Worm (Caenorhabditis elegans): ENCODE data around the gene egl-10.

The egl-10 gene

DNA sequence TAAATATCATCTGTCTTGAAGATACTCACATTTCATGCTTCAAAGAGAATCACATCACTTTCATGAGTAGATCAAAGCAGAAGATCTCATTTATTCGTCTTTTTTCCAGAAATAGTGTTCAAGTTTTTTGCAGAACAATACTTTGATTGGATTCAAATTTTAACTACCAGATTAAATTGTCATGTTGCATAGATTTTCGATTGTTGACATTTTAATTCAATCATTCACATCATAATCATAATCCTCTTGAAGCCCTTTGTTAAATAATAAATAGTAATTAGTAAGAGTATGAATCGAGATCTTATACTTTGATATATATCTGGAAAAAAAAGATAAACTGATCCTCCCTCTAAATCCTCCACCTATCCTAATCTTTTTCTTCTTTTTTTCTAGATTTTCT is 35.0 kb downstream of the egl-10 start:
- no peak for TF ChIP-seq tab-1 (GFP tag; IDR thresholded peaks at IDR 0.05)
- no peak for TF ChIP-seq med-1 (GFP tag; optimal IDR thresholded peaks at IDR 0.05; ENCODE audit: insufficient read depth)
- no peak for TF ChIP-seq ztf-23 (GFP tag; IDR thresholded peaks at IDR 0.05)
- no peak for TF ChIP-seq ref-1 (GFP tag; conservative IDR thresholded peaks at IDR 0.05)
- no peak for TF ChIP-seq T22C8.4 (GFP tag; IDR thresholded peaks at IDR 0.05)
- TF ChIP-seq ztf-29 (GFP tag; IDR thresholded peaks at IDR 0.05), result no peak
- TF ChIP-seq klf-2 (GFP tag; conservative IDR thresholded peaks at IDR 0.05), result no peak
- no peak for TF ChIP-seq cog-1 (tag; optimal IDR thresholded peaks at IDR 0.05)

DNA sequence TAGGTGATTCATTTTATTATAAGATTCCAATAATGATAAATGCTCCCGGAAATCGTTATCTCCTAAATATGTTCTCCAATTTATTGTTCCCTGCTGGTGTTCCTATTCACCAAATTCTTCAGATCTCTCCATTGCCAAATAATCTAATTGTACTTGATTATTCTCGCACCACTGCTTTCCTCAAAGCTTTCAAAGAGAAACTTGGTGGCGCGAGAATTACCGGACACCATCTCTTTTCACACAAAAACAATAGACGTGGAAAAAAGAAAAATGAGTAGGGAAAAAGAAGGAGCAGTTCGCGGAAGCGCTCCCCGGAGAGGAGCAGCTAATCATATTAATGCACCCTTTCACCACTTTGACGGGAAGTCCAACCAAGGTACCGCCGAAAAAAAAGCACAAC is 41.4 kb downstream of the egl-10 start:
- TF ChIP-seq ref-1 (GFP tag; conservative IDR thresholded peaks at IDR 0.05) (no peak), med-1 (GFP tag; optimal IDR thresholded peaks at IDR 0.05; ENCODE audit: insufficient read depth) (no peak), flt-1 (GFP tag; IDR thresholded peaks at IDR 0.05) (no peak), tab-1 (GFP tag; IDR thresholded peaks at IDR 0.05) (no peak), ztf-23 (GFP tag; IDR thresholded peaks at IDR 0.05) (no peak), klf-2 (GFP tag; conservative IDR thresholded peaks at IDR 0.05) (no peak), cog-1 (tag; optimal IDR thresholded peaks at IDR 0.05) (no peak), ztf-29 (GFP tag; IDR thresholded peaks at IDR 0.05) (no peak), T22C8.4 (GFP tag; IDR thresholded peaks at IDR 0.05) (no peak)

ce11 chrV:12420843-12421242 is 42.0 kb downstream of the egl-10 start, which contains the start of gene C54D10.4:
Gene C54D10.4, minus strand, starts transcription at chrV:12420943.
- no peak for TF ChIP-seq ref-1 (GFP tag; conservative IDR thresholded peaks at IDR 0.05)
- no peak for TF ChIP-seq cog-1 (tag; optimal IDR thresholded peaks at IDR 0.05)
- no peak for TF ChIP-seq flt-1 (GFP tag; IDR thresholded peaks at IDR 0.05)
- TF ChIP-seq med-1 (GFP tag; optimal IDR thresholded peaks at IDR 0.05; ENCODE audit: insufficient read depth), result no peak
- no peak for TF ChIP-seq tab-1 (GFP tag; IDR thresholded peaks at IDR 0.05)
- no peak for TF ChIP-seq T22C8.4 (GFP tag; IDR thresholded peaks at IDR 0.05)
- no peak for TF ChIP-seq ztf-29 (GFP tag; IDR thresholded peaks at IDR 0.05)
- no peak for TF ChIP-seq ztf-23 (GFP tag; IDR thresholded peaks at IDR 0.05)
- no peak for TF ChIP-seq klf-2 (GFP tag; conservative IDR thresholded peaks at IDR 0.05)

- no peak for TF ChIP-seq klf-2 (GFP tag; conservative IDR thresholded peaks at IDR 0.05)
- no peak for TF ChIP-seq tab-1 (GFP tag; IDR thresholded peaks at IDR 0.05)
- TF ChIP-seq ztf-23 (GFP tag; IDR thresholded peaks at IDR 0.05), result no peak
- no peak for TF ChIP-seq med-1 (GFP tag; optimal IDR thresholded peaks at IDR 0.05; ENCODE audit: insufficient read depth)
- no peak for TF ChIP-seq cog-1 (tag; optimal IDR thresholded peaks at IDR 0.05)
- no peak for TF ChIP-seq T22C8.4 (GFP tag; IDR thresholded peaks at IDR 0.05)
- TF ChIP-seq ztf-29 (GFP tag; IDR thresholded peaks at IDR 0.05), result no peak
- TF ChIP-seq flt-1 (GFP tag; IDR thresholded peaks at IDR 0.05), result no peak
- no peak for TF ChIP-seq ref-1 (GFP tag; conservative IDR thresholded peaks at IDR 0.05)
Observed at ce11 chrV:12418292-12418691, 44.5 kb downstream of the egl-10 start, which contains the start of gene C54D10.3. Gene C54D10.3, plus strand, starts transcription at chrV:12418592.

DNA sequence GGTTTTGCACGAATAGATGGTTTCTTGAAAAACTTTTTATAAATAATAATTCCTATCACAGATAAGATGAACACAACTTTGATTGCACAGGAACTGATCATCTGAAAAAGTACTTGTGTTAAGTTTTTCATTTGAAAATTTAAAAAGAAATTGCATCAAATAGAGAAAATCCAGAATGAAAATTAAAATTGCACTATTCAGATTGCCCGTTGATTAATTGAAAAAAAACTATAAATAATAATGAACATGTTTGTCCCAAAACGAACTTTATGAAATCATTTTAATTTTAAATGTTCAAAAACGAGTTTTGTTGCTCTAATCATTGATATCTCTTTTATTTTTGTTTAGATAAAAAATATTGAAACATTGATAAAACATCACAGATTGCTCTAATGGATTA is 45.5 kb downstream of the egl-10 start, which contains the start of gene cdr-3:
Gene cdr-3 (minus strand): TSS at position 101 of the 400 bp plus-strand sequence.
- TF ChIP-seq ztf-23 (GFP tag; IDR thresholded peaks at IDR 0.05) (no peak), ref-1 (GFP tag; conservative IDR thresholded peaks at IDR 0.05) (no peak), cog-1 (tag; optimal IDR thresholded peaks at IDR 0.05) (no peak), klf-2 (GFP tag; conservative IDR thresholded peaks at IDR 0.05) (no peak), ztf-29 (GFP tag; IDR thresholded peaks at IDR 0.05) (no peak), med-1 (GFP tag; optimal IDR thresholded peaks at IDR 0.05; ENCODE audit: insufficient read depth) (no peak), T22C8.4 (GFP tag; IDR thresholded peaks at IDR 0.05) (no peak), tab-1 (GFP tag; IDR thresholded peaks at IDR 0.05) (no peak), flt-1 (GFP tag; IDR thresholded peaks at IDR 0.05) (no peak)

ce11 chrV:12415656-12416055 is 47.2 kb downstream of the egl-10 start, which contains the start of gene cdr-2:
Gene cdr-2, minus strand, starts transcription at chrV:12415709.
- TF ChIP-seq flt-1 (GFP tag; IDR thresholded peaks at IDR 0.05) (no peak), klf-2 (GFP tag; conservative IDR thresholded peaks at IDR 0.05) (no peak), ztf-23 (GFP tag; IDR thresholded peaks at IDR 0.05) (no peak), med-1 (GFP tag; optimal IDR thresholded peaks at IDR 0.05; ENCODE audit: insufficient read depth) (no peak), ztf-29 (GFP tag; IDR thresholded peaks at IDR 0.05) (no peak), ref-1 (GFP tag; conservative IDR thresholded peaks at IDR 0.05) (no peak), tab-1 (GFP tag; IDR thresholded peaks at IDR 0.05) (no peak), cog-1 (tag; optimal IDR thresholded peaks at IDR 0.05) (no peak)

- TF ChIP-seq klf-2 (GFP tag; conservative IDR thresholded peaks at IDR 0.05), result no peak
- TF ChIP-seq med-1 (GFP tag; optimal IDR thresholded peaks at IDR 0.05; ENCODE audit: insufficient read depth), result no peak
Observed at ce11 chrV:12414362-12414761, 48.4 kb downstream of the egl-10 start.

DNA sequence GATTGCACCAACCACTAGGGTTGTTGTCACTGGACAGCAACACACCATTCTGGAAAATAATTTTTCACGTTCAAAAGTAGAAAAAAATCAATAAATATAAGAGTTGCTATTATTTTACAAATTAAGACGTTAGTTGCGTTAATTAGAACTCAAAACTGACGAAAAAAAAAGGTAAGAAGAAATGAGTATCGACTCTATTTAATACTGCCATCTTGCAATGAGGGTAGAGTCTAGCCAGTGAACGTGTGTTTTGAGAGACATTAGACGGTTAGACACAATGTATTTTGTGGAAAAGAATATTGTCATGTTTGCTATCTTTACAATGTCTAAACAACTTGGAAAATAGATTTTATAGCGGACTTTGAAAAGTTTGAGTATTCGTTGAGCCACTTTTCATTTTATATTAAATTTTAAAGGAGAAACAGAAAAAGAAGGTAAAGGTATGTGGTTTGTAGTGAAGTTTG is 49.1 kb downstream of the egl-10 start, which contains the start of gene cdr-6:
Gene cdr-6 (minus strand): TSS at position 51 of the 464 bp plus-strand sequence.
- TF ChIP-seq flt-1 (GFP tag; IDR thresholded peaks at IDR 0.05) (no peak), klf-2 (GFP tag; conservative IDR thresholded peaks at IDR 0.05) (no peak), tab-1 (GFP tag; IDR thresholded peaks at IDR 0.05) (no peak)

- TF ChIP-seq T22C8.4 (GFP tag; IDR thresholded peaks at IDR 0.05) (no peak), tab-1 (GFP tag; IDR thresholded peaks at IDR 0.05) (no peak), flt-1 (GFP tag; IDR thresholded peaks at IDR 0.05) (no peak), ztf-29 (GFP tag; IDR thresholded peaks at IDR 0.05) (no peak), ref-1 (GFP tag; conservative IDR thresholded peaks at IDR 0.05) (no peak), ztf-23 (GFP tag; IDR thresholded peaks at IDR 0.05) (no peak)
Observed at ce11 chrV:12412321-12412720, 50.5 kb downstream of the egl-10 start.

ce11 chrV:12411909-12412308 is 50.9 kb downstream of the egl-10 start, which contains the start of gene cdr-7:
Gene cdr-7, minus strand, starts transcription at chrV:12412113.
- TF ChIP-seq tab-1 (GFP tag; IDR thresholded peaks at IDR 0.05) (no peak), cog-1 (tag; optimal IDR thresholded peaks at IDR 0.05) (no peak), med-1 (GFP tag; optimal IDR thresholded peaks at IDR 0.05; ENCODE audit: insufficient read depth) (no peak), ztf-23 (GFP tag; IDR thresholded peaks at IDR 0.05) (no peak), T22C8.4 (GFP tag; IDR thresholded peaks at IDR 0.05) (no peak), ztf-29 (GFP tag; IDR thresholded peaks at IDR 0.05) (no peak)

Data from whole organism, midembryonic.